Fruit fly (Drosophila melanogaster): ENCODE results near the gene Ptx1.

DNA sequence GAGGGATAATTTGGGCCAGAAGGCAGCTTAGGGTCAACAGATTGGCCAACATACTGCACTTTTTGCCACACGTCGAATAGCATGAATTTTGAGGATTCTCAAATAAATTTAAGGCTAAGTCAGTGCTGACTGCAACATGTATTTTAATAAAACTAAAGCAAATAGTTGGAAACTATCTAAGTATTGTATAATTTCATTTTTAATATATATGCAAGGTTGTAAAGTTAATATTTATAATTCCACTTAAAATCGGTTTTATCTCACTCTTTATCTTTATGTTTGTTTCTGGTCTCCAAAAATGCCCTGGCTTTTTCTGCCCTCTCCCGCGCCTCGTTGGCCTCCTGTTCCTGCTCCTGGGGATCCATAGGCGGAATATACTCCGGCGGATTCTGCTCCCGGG is 23.9 kb downstream of the Ptx1 start, which contains the start of gene CG15549:
- no peak for TF ChIP-seq Blimp-1 (GFP tag; optimal IDR thresholded peaks at IDR 0.05)
- no peak for TF ChIP-seq Ets96B (tag; optimal IDR thresholded peaks at IDR 0.05)
- no peak for TF ChIP-seq CG8319 (GFP tag; optimal IDR thresholded peaks at IDR 0.05)
- no peak for TF ChIP-seq cyc (GFP tag; optimal IDR thresholded peaks at IDR 0.05)
- TF ChIP-seq dac (GFP tag; optimal IDR thresholded peaks at IDR 0.05), result no peak
- TF ChIP-seq CG10631 (GFP tag; optimal IDR thresholded peaks at IDR 0.05), result no peak
- TF ChIP-seq CG6163 (GFP tag; IDR thresholded peaks at IDR 0.05), result no peak
- no peak for TF ChIP-seq CG8632 (GFP tag; optimal IDR thresholded peaks at IDR 0.05)
- TF ChIP-seq Hr39 (GFP tag; optimal IDR thresholded peaks at IDR 0.05), result no peak
- no peak for TF ChIP-seq CG16779 (tag; optimal IDR thresholded peaks at IDR 0.05)
- no peak for TF ChIP-seq vri (GFP tag; optimal IDR thresholded peaks at IDR 0.05)
- no peak for TF ChIP-seq CG15336 (GFP tag; IDR thresholded peaks at IDR 0.05)
